Fruit fly (Drosophila melanogaster): ENCODE data around the gene CG6006.

CG6006 gene

dm6 chr3R:16119441-16119840 lies 35.3 kb upstream of the CG6006 start (continued):
- peak; percentile 9 for TF ChIP-seq topi (GFP tag; optimal IDR thresholded peaks at IDR 0.05)
- peak; percentile 21 for TF ChIP-seq CG10669 (GFP tag; optimal IDR thresholded peaks at IDR 0.05)
- peak; percentile 45 for TF ChIP-seq CG3032 (tag; optimal IDR thresholded peaks at IDR 0.05)
- TF ChIP-seq Sox102F (GFP tag; optimal IDR thresholded peaks at IDR 0.05), result no peak
- peak; percentile 77 for TF ChIP-seq CG6276 (GFP tag; optimal IDR thresholded peaks at IDR 0.05)
- TF ChIP-seq pdm3 (GFP tag; optimal IDR thresholded peaks at IDR 0.05), result peak; percentile 72
- TF ChIP-seq spab (GFP tag; optimal IDR thresholded peaks at IDR 0.05), result no peak
- TF ChIP-seq CG16779 (tag; optimal IDR thresholded peaks at IDR 0.05), result peak; percentile 52
- TF ChIP-seq Hr4 (GFP tag; optimal IDR thresholded peaks at IDR 0.05), result peak; percentile 71
- peak; percentile 41 for TF ChIP-seq CG7368 (GFP tag; optimal IDR thresholded peaks at IDR 0.05)
- peak; percentile 83 for TF ChIP-seq CG11294 (GFP tag; IDR thresholded peaks at IDR 0.05)
- peak; percentile 65 for TF ChIP-seq net (GFP tag; optimal IDR thresholded peaks at IDR 0.05)
- no peak for TF ChIP-seq fkh (GFP tag; optimal IDR thresholded peaks at IDR 0.05)
- peak; percentile 80 for TF ChIP-seq Sox14 (GFP tag; optimal IDR thresholded peaks at IDR 0.05)
- no peak for TF ChIP-seq fd85E (GFP tag; optimal IDR thresholded peaks at IDR 0.05)
- TF ChIP-seq CG1621 (tag; optimal IDR thresholded peaks at IDR 0.05), result no peak
- TF ChIP-seq lz (GFP tag; optimal IDR thresholded peaks at IDR 0.05), result no peak
- no peak for TF ChIP-seq CG11902 (GFP tag; optimal IDR thresholded peaks at IDR 0.05)
- TF ChIP-seq Blimp-1 (GFP tag; optimal IDR thresholded peaks at IDR 0.05), result no peak
- peak; percentile 31 for TF ChIP-seq Met (GFP tag; optimal IDR thresholded peaks at IDR 0.05)
- peak; percentile 19 for TF ChIP-seq fd59A (GFP tag; optimal IDR thresholded peaks at IDR 0.05)
- peak; percentile 74 for TF ChIP-seq CG3919 (GFP tag; optimal IDR thresholded peaks at IDR 0.05)
- TF ChIP-seq esn (GFP tag; optimal IDR thresholded peaks at IDR 0.05), result peak; percentile 9
- peak; percentile 1 for TF ChIP-seq cyc (GFP tag; optimal IDR thresholded peaks at IDR 0.05)
- peak; percentile 49 for TF ChIP-seq CG6792 (GFP tag; optimal IDR thresholded peaks at IDR 0.05)

- TF ChIP-seq Sox14 (GFP tag; optimal IDR thresholded peaks at IDR 0.05), result no peak
- no peak for TF ChIP-seq Gug (GFP tag; IDR thresholded peaks at IDR 0.05)
- peak; percentile 41; the same call in 1 of the 3 replicates for TF ChIP-seq eg (GFP tag; IDR thresholded peaks at IDR 0.05)
- TF ChIP-seq Hr4 (GFP tag; optimal IDR thresholded peaks at IDR 0.05), result no peak
- peak; percentile 3 for TF ChIP-seq Met (GFP tag; optimal IDR thresholded peaks at IDR 0.05)
- TF ChIP-seq ss (GFP tag; optimal IDR thresholded peaks at IDR 0.05), result no peak
- peak; percentile 44 for TF ChIP-seq CG6854 (GFP tag; optimal IDR thresholded peaks at IDR 0.05)
- TF ChIP-seq CG6163 (GFP tag; IDR thresholded peaks at IDR 0.05), result peak; percentile 49; the same call in 1 of the 3 replicates
Measured at dm6 chr3R:16128471-16128870, 26.3 kb upstream of the CG6006 start.

dm6 chr3R:16135616-16136015 lies 19.2 kb upstream of the CG6006 start:
- TF ChIP-seq Sox14 (GFP tag; optimal IDR thresholded peaks at IDR 0.05) (no peak), svp (GFP tag) (no peak), dsx (GFP tag; optimal IDR thresholded peaks at IDR 0.05; ENCODE audit: poor library complexity, severe bottlenecking) (peak; percentile 9), CG6808 (GFP tag; optimal IDR thresholded peaks at IDR 0.05) (peak; percentile 71), topi (GFP tag; optimal IDR thresholded peaks at IDR 0.05) (no peak)

dm6 chr3R:16146632-16147453 lies 7.9 kb upstream of the CG6006 start, which contains the start of the genes Mic26-27 and CG5916:
Gene Mic26-27 (minus strand): TSS chr3R:16146855.
Gene CG5916 (plus strand): TSS chr3R:16147029.
- peak; percentile 70 for TF ChIP-seq Ets21C (GFP tag; optimal IDR thresholded peaks at IDR 0.05)
- TF ChIP-seq Gug (GFP tag; IDR thresholded peaks at IDR 0.05), result no peak
- TF ChIP-seq CG31627 (GFP tag; optimal IDR thresholded peaks at IDR 0.05), result peak; percentile 74
- TF ChIP-seq Sox102F (GFP tag; optimal IDR thresholded peaks at IDR 0.05), result peak; percentile 12
- peak; percentile 65 for TF ChIP-seq CG3919 (GFP tag; optimal IDR thresholded peaks at IDR 0.05)
- TF ChIP-seq Smox (GFP tag; optimal IDR thresholded peaks at IDR 0.05), result peak; percentile 32
- peak; percentile 45 for TF ChIP-seq Eip75B (GFP tag; optimal IDR thresholded peaks at IDR 0.05)
- no peak for TF ChIP-seq fd59A (GFP tag; optimal IDR thresholded peaks at IDR 0.05)
- TF ChIP-seq CG32006 (GFP tag; optimal IDR thresholded peaks at IDR 0.05), result peak; percentile 48
- peak; percentile 29; the same call in 1 of the 3 replicates for TF ChIP-seq eg (GFP tag; IDR thresholded peaks at IDR 0.05)
- TF ChIP-seq Hr38 (GFP tag; optimal IDR thresholded peaks at IDR 0.05), result no peak
- TF ChIP-seq salr (GFP tag; optimal IDR thresholded peaks at IDR 0.05), result peak; percentile 12 to 50
- TF ChIP-seq CG7368 (GFP tag; optimal IDR thresholded peaks at IDR 0.05), result no peak
- TF ChIP-seq fkh (GFP tag; optimal IDR thresholded peaks at IDR 0.05), result peak; percentile 88
- peak; percentile 1 for TF ChIP-seq CG6792 (GFP tag; optimal IDR thresholded peaks at IDR 0.05)
- no peak for TF ChIP-seq CG34406 (GFP tag; optimal IDR thresholded peaks at IDR 0.05)
- peak; percentile 62 for TF ChIP-seq dac (GFP tag; optimal IDR thresholded peaks at IDR 0.05)
- peak; percentile 26 for TF ChIP-seq Sox14 (GFP tag; optimal IDR thresholded peaks at IDR 0.05)
- TF ChIP-seq pdm3 (GFP tag; optimal IDR thresholded peaks at IDR 0.05), result peak; percentile 39
- peak; percentile 34 for TF ChIP-seq acj6 (GFP tag; optimal IDR thresholded peaks at IDR 0.05)
- TF ChIP-seq fd85E (GFP tag; optimal IDR thresholded peaks at IDR 0.05), result peak; percentile 46
